Worm (Caenorhabditis elegans) whole organism, early embryonic: ENCODE results near the gene nmr-1.

Experiments
- B0310.2 ChIP-seq: sonication (generic microtip); optimal IDR thresholded peaks from 2 replicates; lab custom pipeline; 2016; ENCODE audit warnings: mild to moderate bottlenecking, missing genetic modification characterization, missing compliant biosample characterization
- F13C5.2 ChIP-seq: sonication (generic microtip); optimal IDR thresholded peaks from 2 replicates; lab custom pipeline; 2017; ENCODE audit warnings: mild to moderate bottlenecking, missing genetic modification characterization, inconsistent platforms, missing compliant biosample characterization
- aly-1 ChIP-seq: sonication (generic microtip); optimal IDR thresholded peaks from 2 replicates; lab custom pipeline; 2016; ENCODE audit warnings: missing genetic modification characterization, missing compliant biosample characterization
- ama-1 ChIP-seq: fragments of 150-350 bp; optimal IDR thresholded peaks from 2 replicates; lab custom pipeline; 2014
- ceh-13 ChIP-seq: fragments of 200-800 bp; sonication (Bioruptor generic); optimal IDR thresholded peaks from 2 replicates; lab custom pipeline; 2018; ENCODE audit warnings: mild to moderate bottlenecking, missing genetic modification characterization, missing compliant biosample characterization
- ceh-36 ChIP-seq: sonication (generic microtip); optimal IDR thresholded peaks from 2 replicates; lab custom pipeline; 2016; ENCODE audit warnings: missing genetic modification characterization, inconsistent platforms, missing compliant biosample characterization
- ets-7 ChIP-seq: sonication (generic microtip); optimal IDR thresholded peaks from 2 replicates; lab custom pipeline; 2016; ENCODE audit warnings: missing genotype, missing genetic modification characterization, missing compliant biosample characterization
- flt-1 ChIP-seq: fragments of 200-800 bp; sonication (Bioruptor generic); IDR thresholded peaks from 2 replicates; pipeline ENCODE4 v1.3.6; 2022; ENCODE audit warnings: missing genetic modification characterization, missing compliant biosample characterization
- hmbx-1 ChIP-seq: sonication (generic microtip); optimal IDR thresholded peaks from 2 replicates; lab custom pipeline; 2016; ENCODE audit warnings: mild to moderate bottlenecking, missing genetic modification characterization, missing compliant biosample characterization
- hmg-4 ChIP-seq: fragments of 200-800 bp; sonication (Bioruptor generic); optimal IDR thresholded peaks from 2 replicates; lab custom pipeline; 2018; ENCODE audit warnings: mild to moderate bottlenecking, missing genetic modification characterization, missing compliant biosample characterization
- hnd-1 ChIP-seq: sonication (generic microtip); optimal IDR thresholded peaks from 2 replicates; lab custom pipeline; 2016; ENCODE audit warnings: missing genetic modification characterization, missing compliant biosample characterization
- pes-1 ChIP-seq: fragments of 200-800 bp; sonication (Bioruptor generic); IDR thresholded peaks from 2 replicates; pipeline ENCODE4 v1.3.6; 2022; ENCODE audit warnings: missing genetic modification reagents, missing genetic modification characterization, missing compliant biosample characterization
- scrt-1 ChIP-seq: fragments of 200-800 bp; sonication (Bioruptor generic); IDR thresholded peaks from 2 replicates; pipeline ENCODE4 v1.3.6; 2022; ENCODE audit warnings: missing genetic modification characterization, missing compliant biosample characterization
- sea-1 ChIP-seq: fragments of 200-800 bp; sonication (Bioruptor generic); conservative IDR thresholded peaks from 2 replicates; pipeline ENCODE4 v1.3.6; 2022; ENCODE audit warnings: missing genetic modification characterization, missing compliant biosample characterization
- tbx-11 ChIP-seq: fragments of 200-800 bp; sonication (Bioruptor generic); IDR thresholded peaks from 2 replicates; pipeline ENCODE4 v1.3.6; 2022; ENCODE audit warnings: missing genetic modification characterization, missing compliant biosample characterization
- tbx-37 ChIP-seq: fragments of 200-800 bp; sonication (Bioruptor generic); conservative IDR thresholded peaks from 2 replicates; pipeline ENCODE4 v1.3.6; 2022; ENCODE audit warnings: missing genetic modification reagents, missing genetic modification characterization, missing compliant biosample characterization
- tra-4 ChIP-seq: sonication (generic microtip); optimal IDR thresholded peaks from 2 replicates; lab custom pipeline; 2017; ENCODE audit warnings: missing genetic modification characterization, missing compliant biosample characterization

Gene nmr-1

ce11 chrII:5418317-5418716 is 28.1 kb downstream of the nmr-1 start:
- 0 out of 2 replicates have a peak, but pooled peaks have one; percentile 10 for TF ChIP-seq sea-1
- TF ChIP-seq aly-1 (tag; lab: Kevin White, UChicago), result no peak
- peak; percentile 3; the same call in 1 of the 2 replicates for TF ChIP-seq flt-1

ce11 chrII:5417905-5418304 is 28.5 kb downstream of the nmr-1 start:
- TF ChIP-seq sea-1 (no peak), flt-1 (no peak)

- TF ChIP-seq tra-4 (no peak), aly-1 (tag; lab: Kevin White, UChicago) (no peak), tbx-37 (GFP tag; lab: Robert Waterston, UW) (no peak), F13C5.2 (tag; lab: Kevin White, UChicago) (no peak), hnd-1 (tag; lab: Kevin White, UChicago) (no peak), hmg-4 (no peak), ceh-36 (tag; lab: Kevin White, UChicago) (no peak)
These were observed 30.1 kb downstream of the nmr-1 start, which contains the start of gene EEED8.2 for ce11 chrII:5416204-5416764. Gene EEED8.2 (plus strand): TSS chrII:5416714.

ce11 chrII:5414040-5414439 is 32.4 kb downstream of the nmr-1 start, which contains the start of the genes EEED8.14 and EEED8.3:
Gene EEED8.14 (minus strand): TSS chrII:5414052.
Gene EEED8.3 (plus strand): TSS chrII:5414276.
- TF ChIP-seq aly-1 (tag; lab: Kevin White, UChicago) (no peak), hmbx-1 (no peak), tra-4 (no peak), tbx-11 (no peak), hmg-4 (no peak), scrt-1 (GFP tag; lab: Robert Waterston, UW) (no peak), flt-1 (no peak), ceh-36 (tag; lab: Kevin White, UChicago) (no peak), ceh-13 (GFP tag; lab: Kevin White, UChicago) (no peak), ama-1 (lab: Kevin White, UChicago) (no peak), pes-1 (GFP tag; lab: Robert Waterston, UW) (no peak), hnd-1 (tag; lab: Kevin White, UChicago) (no peak), ets-7 (no peak), F13C5.2 (tag; lab: Kevin White, UChicago) (no peak), B0310.2 (tag; lab: Kevin White, UChicago) (no peak), tbx-37 (GFP tag; lab: Robert Waterston, UW) (no peak), sea-1 (no peak)

ce11 chrII:5412467-5412866 is 33.9 kb downstream of the nmr-1 start, which contains the start of the genes EEED8.13 and EEED8.18:
Gene EEED8.13 (minus strand): TSS chrII:5412567.
Gene EEED8.18 (minus strand): TSS chrII:5412610.
- TF ChIP-seq ceh-13 (GFP tag; lab: Kevin White, UChicago), result no peak
- TF ChIP-seq tra-4, result no peak
- TF ChIP-seq hnd-1 (tag; lab: Kevin White, UChicago), result no peak
- TF ChIP-seq aly-1 (tag; lab: Kevin White, UChicago), result no peak
- TF ChIP-seq flt-1, result no peak
- no peak for TF ChIP-seq hmg-4

- TF ChIP-seq ceh-13 (GFP tag; lab: Kevin White, UChicago) (no peak), ets-7 (no peak), scrt-1 (GFP tag; lab: Robert Waterston, UW) (no peak), tra-4 (no peak), sea-1 (no peak), hmg-4 (no peak), hnd-1 (tag; lab: Kevin White, UChicago) (no peak), ama-1 (lab: Kevin White, UChicago) (no peak), F13C5.2 (tag; lab: Kevin White, UChicago) (no peak)
These were observed 37.5 kb downstream of the nmr-1 start, which contains the start of the genes EEED8.12 and EEED8.4 for ce11 chrII:5408924-5409323. Gene EEED8.12 (minus strand): TSS chrII:5409024. Gene EEED8.4 (plus strand): TSS chrII:5409319.

- TF ChIP-seq B0310.2 (tag; lab: Kevin White, UChicago) (no peak), tra-4 (no peak), aly-1 (tag; lab: Kevin White, UChicago) (no peak), hmbx-1 (no peak), hnd-1 (tag; lab: Kevin White, UChicago) (no peak), ama-1 (lab: Kevin White, UChicago) (no peak), pes-1 (GFP tag; lab: Robert Waterston, UW) (no peak), flt-1 (no peak), tbx-11 (no peak)
These were observed 38.9 kb downstream of the nmr-1 start, which contains the start of gene clec-141 for ce11 chrII:5407548-5407947. Gene clec-141 (minus strand): TSS chrII:5407648.

- TF ChIP-seq tra-4 (no peak), B0310.2 (tag; lab: Kevin White, UChicago) (no peak), hmg-4 (no peak), F13C5.2 (tag; lab: Kevin White, UChicago) (peak; percentile 83), flt-1 (peak; percentile 65), tbx-11 (peak; percentile 65; the same call in 1 of the 2 replicates), tbx-37 (GFP tag; lab: Robert Waterston, UW) (no peak), pes-1 (GFP tag; lab: Robert Waterston, UW) (no peak; the same call in 1 of the 2 replicates), ceh-13 (GFP tag; lab: Kevin White, UChicago) (peak; percentile 9), scrt-1 (GFP tag; lab: Robert Waterston, UW) (0 out of 2 replicates have a peak, but pooled peaks have one; percentile 46), hmbx-1 (no peak), sea-1 (0 out of 2 replicates have a peak, but pooled peaks have one; percentile 55)
These were observed 47.2 kb downstream of the nmr-1 start, which contains the start of gene mog-5 for ce11 chrII:5399201-5399600. Gene mog-5 (plus strand): TSS chrII:5399538.
